Fruit fly (Drosophila melanogaster) whole organism, larva: ENCODE results near the gene CG14234.

Source experiments
- noc ChIP-seq: fragments of 200-800 bp; sonication (Bioruptor generic); optimal IDR thresholded peaks from 3 replicates; lab custom pipeline; 2019; ENCODE audit warnings: missing biosample characterization, mild to moderate bottlenecking, missing genetic modification characterization, moderate library complexity

Gene CG14234

DNA sequence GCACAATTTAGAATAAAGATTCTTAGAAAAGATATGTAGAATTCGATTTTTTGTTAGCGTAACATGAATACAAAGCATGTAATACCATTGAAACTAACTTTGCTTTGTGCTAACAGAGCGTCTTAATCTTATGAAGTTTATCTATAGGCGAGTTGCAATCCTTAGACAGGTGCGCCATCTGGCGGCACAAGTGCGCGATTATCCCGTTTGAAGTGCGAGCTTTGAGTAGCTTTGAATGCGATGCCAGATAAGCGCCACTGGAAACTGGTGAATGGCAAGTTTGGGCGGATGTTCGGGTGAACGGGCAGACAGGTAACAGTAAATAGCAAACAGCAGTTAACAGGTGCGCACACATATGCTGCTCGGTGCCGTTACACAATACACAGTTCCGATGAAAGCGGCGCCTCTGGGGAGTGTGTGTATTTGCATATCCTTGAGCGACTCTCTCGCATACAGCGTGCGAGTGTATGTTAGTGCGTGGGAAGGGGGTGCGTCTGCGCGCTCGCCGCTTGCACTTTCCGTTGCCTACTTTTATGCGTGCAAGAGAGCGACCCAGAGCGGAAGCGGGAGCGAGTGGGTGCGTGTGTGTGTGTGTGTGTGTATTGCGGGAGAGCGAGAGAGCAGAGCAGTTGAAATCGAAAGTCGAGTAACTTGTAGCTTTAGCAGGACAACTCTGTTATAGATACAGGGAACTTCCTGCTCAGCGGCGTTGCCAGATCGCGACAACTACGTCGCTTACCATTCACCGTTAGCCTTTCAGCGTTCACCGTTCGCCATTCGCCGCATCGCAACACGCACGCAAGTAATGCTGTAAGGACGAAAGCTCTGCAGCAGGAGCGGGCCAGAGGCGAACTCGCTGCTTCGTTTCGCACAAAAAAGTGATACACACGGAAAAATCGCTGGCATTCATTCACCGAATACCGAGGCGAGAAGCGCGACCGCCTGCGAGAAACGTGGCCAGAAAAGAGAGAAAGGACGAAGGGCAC lies 17.1 kb upstream of the CG14234 start, which contains the start of gene CG12531:
CG12531 (plus strand) TSS at position 936 of the 986 bp plus-strand sequence.
- no peak for TF ChIP-seq noc

dm6 chrX:19730844-19731243 lies 4.5 kb upstream of the CG14234 start, which contains the start of gene AP-1-2beta:
AP-1-2beta (plus strand) TSS chrX:19731004.
- no peak for TF ChIP-seq noc

DNA sequence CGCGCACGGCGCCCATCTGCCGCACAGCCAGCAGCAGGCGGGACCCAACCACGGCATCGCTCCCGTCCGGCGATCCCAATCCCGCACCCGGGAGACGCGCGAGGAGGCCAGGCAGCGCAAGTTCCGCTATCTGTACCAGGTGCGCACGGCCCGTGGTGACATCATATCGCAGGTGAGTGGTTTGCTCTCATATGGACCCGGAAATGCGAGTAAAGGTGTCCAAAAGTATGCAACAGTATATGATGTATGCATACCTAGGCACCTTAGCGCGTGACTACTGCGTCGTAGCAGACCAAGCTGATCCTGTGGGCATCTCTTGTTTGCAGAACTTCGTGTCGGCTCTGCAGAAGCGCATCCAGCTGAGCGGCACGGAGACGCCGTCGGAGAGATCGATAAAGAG lies 2.5 kb downstream of the CG14234 start:
- no peak for TF ChIP-seq noc

dm6 chrX:19744003-19744488 lies 8.7 kb downstream of the CG14234 start, which contains the start of the genes CG18809, COX6B, CG33932 and Rpp20:
CG18809 (minus strand) TSS chrX:19744335.
COX6B (minus strand) TSS chrX:19744335.
CG33932 (plus strand) TSS chrX:19744431.
Rpp20 (plus strand) TSS chrX:19744431.
- TF ChIP-seq noc: peak; percentile 47

- TF ChIP-seq noc: peak; percentile 4
Observed at dm6 chrX:19745908-19746604, 10.7 kb downstream of the CG14234 start, which contains the start of gene parvin. parvin (plus strand) TSS chrX:19746041.

dm6 chrX:19748014-19748413 lies 12.6 kb downstream of the CG14234 start, which contains the start of gene Alr:
Alr (plus strand) TSS chrX:19748314.
- TF ChIP-seq noc: no peak

DNA sequence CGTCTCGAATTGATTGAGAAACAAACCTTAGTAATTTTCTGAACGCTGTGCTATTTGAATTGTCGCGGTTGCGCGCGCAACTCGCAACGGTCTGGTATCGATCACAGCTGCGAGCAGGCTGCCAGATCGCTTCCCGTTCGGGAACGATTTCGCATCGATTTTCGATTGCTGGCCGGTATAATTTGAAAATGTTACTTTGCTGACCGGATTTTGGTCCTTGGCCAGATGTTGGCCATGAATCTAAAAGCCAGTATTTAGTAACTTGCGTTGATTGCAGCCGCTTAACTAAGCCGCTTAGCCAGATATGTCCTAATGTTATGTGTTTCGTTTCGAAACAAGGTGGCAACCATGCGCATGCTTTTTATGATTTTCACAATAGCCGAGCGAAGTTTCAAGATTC lies 13.2 kb downstream of the CG14234 start:
- TF ChIP-seq noc: no peak

dm6 chrX:19750626-19751149 lies 15.3 kb downstream of the CG14234 start, which contains the start of gene Abcd3:
Abcd3 (plus strand) TSS chrX:19750770.
- TF ChIP-seq noc: peak; percentile 58

DNA sequence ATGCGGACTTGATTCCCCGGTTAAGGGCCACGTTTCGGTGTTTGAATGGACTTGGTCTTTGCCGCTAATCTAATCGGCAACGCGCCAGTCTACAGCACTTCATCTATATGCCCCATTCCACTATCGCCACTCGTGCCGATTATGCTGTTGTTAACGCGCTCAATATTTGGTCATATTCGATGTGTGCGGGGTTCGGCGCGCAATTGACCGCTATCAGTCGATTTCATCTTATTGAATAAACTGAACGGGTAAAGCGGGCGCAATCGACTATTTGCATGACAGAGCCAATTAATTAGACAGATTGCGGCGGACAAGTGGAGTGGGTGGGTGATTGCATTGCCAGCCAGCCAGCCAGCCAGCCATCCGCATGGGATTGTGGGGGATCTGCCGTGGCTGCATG lies 17.0 kb downstream of the CG14234 start:
- TF ChIP-seq noc: no peak

- TF ChIP-seq noc: no peak
Observed at dm6 chrX:19753710-19754109, 18.3 kb downstream of the CG14234 start.

dm6 chrX:19754152-19754579 lies 18.8 kb downstream of the CG14234 start:
- peak; percentile 45 for TF ChIP-seq noc

dm6 chrX:19754705-19755403 lies 19.5 kb downstream of the CG14234 start:
- no peak for TF ChIP-seq noc

- TF ChIP-seq noc: no peak
Observed at dm6 chrX:19762167-19762566, 26.8 kb downstream of the CG14234 start.

DNA sequence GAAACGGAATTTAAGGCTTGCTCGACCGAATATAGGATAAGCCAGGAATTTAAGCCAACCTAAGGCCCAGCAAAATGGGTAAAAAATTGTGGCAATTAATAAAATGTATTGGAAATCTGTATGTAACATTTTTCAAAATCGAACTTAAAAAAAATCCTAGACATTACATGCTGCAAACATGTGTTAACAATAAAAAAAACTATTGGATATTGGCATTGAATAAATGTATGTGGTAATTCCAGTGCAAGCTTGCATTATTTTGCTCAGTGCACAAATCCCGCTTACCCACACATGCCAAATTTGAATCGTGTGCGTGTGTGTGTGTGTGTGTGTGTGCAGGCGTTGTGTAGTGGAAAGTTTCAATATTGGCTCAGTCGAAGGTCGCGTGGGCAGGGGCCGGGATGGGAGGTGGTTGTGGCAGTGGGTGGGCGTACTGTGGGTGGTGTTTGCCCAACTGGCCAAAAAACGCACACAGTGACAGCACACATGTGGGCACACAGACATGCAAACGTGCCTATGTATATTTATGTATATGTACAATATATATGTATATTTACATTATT lies 28.2 kb downstream of the CG14234 start:
- no peak for TF ChIP-seq noc

DNA sequence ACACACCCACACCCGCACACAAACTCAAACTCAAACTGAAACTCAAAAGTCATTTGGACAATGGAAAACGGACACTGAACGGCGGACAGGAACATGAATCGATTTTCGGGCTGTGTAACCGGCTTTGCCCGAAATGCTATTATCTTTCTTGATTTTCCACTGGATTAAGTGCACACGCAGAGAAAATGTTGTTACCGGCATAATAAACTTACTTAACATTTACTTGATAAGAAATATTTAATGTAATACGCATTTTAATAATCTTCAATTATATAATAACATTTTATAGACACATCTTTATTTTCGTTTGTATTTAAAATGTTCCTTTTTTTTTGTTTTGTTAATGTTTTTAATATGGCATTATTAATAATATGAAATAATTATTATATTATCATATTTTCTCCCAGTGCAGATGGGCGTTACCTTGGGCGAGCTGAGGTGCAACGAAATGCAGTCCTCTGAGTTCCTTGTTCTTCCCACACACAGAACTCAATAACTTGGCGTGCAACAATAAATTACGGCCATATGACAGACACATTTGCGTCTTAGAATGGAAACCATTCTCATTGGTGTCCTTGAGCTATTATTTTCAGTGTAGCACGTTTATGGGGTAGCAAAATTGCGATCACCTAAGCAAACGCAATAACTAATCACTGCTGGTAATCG lies 29.6 kb downstream of the CG14234 start, which contains the start of gene CG12702:
CG12702 (minus strand) TSS at position 51 of the 666 bp plus-strand sequence.
- TF ChIP-seq noc: no peak
